Worm (Caenorhabditis elegans) whole organism, late embryonic: ENCODE data around the gene mam-6.
A peak's percentile ranks its signal among the peaks of the same experiment; 100 is the strongest.

Experiments used
- C08G9.2 ChIP-seq: sonication (generic microtip); optimal IDR thresholded peaks from 2 replicates; lab custom pipeline; 2016; ENCODE audit warnings: mild to moderate bottlenecking, missing genetic modification characterization, moderate library complexity, missing compliant biosample characterization
- C38D4.7 ChIP-seq: fragments of 200-800 bp; sonication (Bioruptor generic); optimal IDR thresholded peaks from 2 replicates; lab custom pipeline; 2018; ENCODE audit warnings: mild to moderate bottlenecking, missing genetic modification characterization, moderate library complexity, missing compliant biosample characterization
- F13H6.1 ChIP-seq: sonication (generic microtip); optimal IDR thresholded peaks from 2 replicates; lab custom pipeline; 2016; ENCODE audit warnings: missing genetic modification characterization, missing compliant biosample characterization
- K02D7.2 ChIP-seq: sonication (generic microtip); optimal IDR thresholded peaks from 2 replicates; lab custom pipeline; 2017; ENCODE audit warnings: mild to moderate bottlenecking, missing genetic modification characterization, missing compliant biosample characterization
- K09A11.1 ChIP-seq: sonication (generic microtip); optimal IDR thresholded peaks from 2 replicates; lab custom pipeline; 2017; ENCODE audit warnings: antibody characterized with exemption, mild to moderate bottlenecking, missing genetic modification characterization, missing compliant biosample characterization; ENCODE audit not compliant: insufficient read depth
- T23F11.4 ChIP-seq: fragments of 200-800 bp; sonication (Bioruptor generic); optimal IDR thresholded peaks from 2 replicates; lab custom pipeline; 2018; ENCODE audit warnings: mild to moderate bottlenecking, missing genetic modification characterization, missing compliant biosample characterization
- Y22D7AL.16 ChIP-seq: sonication (generic microtip); optimal IDR thresholded peaks from 2 replicates; lab custom pipeline; 2016; ENCODE audit warnings: missing genetic modification characterization, missing compliant biosample characterization
- ahr-1 ChIP-seq: sonication (generic microtip); optimal IDR thresholded peaks from 2 replicates; lab custom pipeline; 2016; ENCODE audit warnings: missing genetic modification characterization, missing compliant biosample characterization
- ama-1 ChIP-seq: fragments of 150-350 bp; optimal IDR thresholded peaks from 2 replicates; lab custom pipeline; 2014
- ceh-19 ChIP-seq: fragments of 200-800 bp; sonication (Bioruptor generic); optimal IDR thresholded peaks from 2 replicates; lab custom pipeline; 2018; ENCODE audit warnings: mild to moderate bottlenecking, missing genetic modification characterization, missing compliant biosample characterization
- ceh-31 ChIP-seq: sonication (generic microtip); optimal IDR thresholded peaks from 2 replicates; lab custom pipeline; 2016; ENCODE audit warnings: missing genetic modification characterization, missing compliant biosample characterization
- ceh-45 ChIP-seq: fragments of 200-800 bp; sonication (Bioruptor generic); IDR thresholded peaks from 2 replicates; pipeline ENCODE4 v1.3.6; 2022; ENCODE audit warnings: missing genetic modification reagents, missing genetic modification characterization, missing compliant biosample characterization
- che-1 ChIP-seq: sonication (generic microtip); optimal IDR thresholded peaks from 2 replicates; lab custom pipeline; 2016; ENCODE audit warnings: mild to moderate bottlenecking, missing genetic modification characterization, missing compliant biosample characterization
- dmd-4 ChIP-seq: sonication (generic microtip); optimal IDR thresholded peaks from 2 replicates; lab custom pipeline; 2016; ENCODE audit warnings: borderline replicate concordance, missing genetic modification characterization, missing compliant biosample characterization
- dve-1 ChIP-seq: sonication (generic microtip); optimal IDR thresholded peaks from 2 replicates; lab custom pipeline; 2017; ENCODE audit warnings: antibody characterized with exemption, mild to moderate bottlenecking, missing genetic modification characterization, missing compliant biosample characterization
- elt-2 ChIP-seq: sonication (generic microtip); optimal IDR thresholded peaks from 2 replicates; lab custom pipeline; 2016; ENCODE audit warnings: missing genetic modification reagents, missing genetic modification characterization, missing compliant biosample characterization
- elt-4 ChIP-seq: sonication (generic microtip); optimal IDR thresholded peaks from 2 replicates; lab custom pipeline; 2016; ENCODE audit warnings: missing genetic modification characterization, missing compliant biosample characterization
- eyg-1 ChIP-seq: sonication (generic microtip); optimal IDR thresholded peaks from 2 replicates; lab custom pipeline; 2016; ENCODE audit warnings: missing genotype, missing genetic modification characterization, missing compliant biosample characterization
- fax-1 ChIP-seq: sonication (generic microtip); optimal IDR thresholded peaks from 2 replicates; lab custom pipeline; 2016; ENCODE audit warnings: missing genotype, missing genetic modification characterization, missing compliant biosample characterization
- fkh-10 ChIP-seq: fragments of 150-350 bp; optimal IDR thresholded peaks from 2 replicates; lab custom pipeline; 2014; ENCODE audit warnings: missing biosample characterization, missing genetic modification reagents, missing genetic modification characterization
- fkh-6 ChIP-seq: sonication (generic microtip); optimal IDR thresholded peaks from 2 replicates; lab custom pipeline; 2016; ENCODE audit warnings: missing genetic modification characterization, missing compliant biosample characterization
- gmeb-2 ChIP-seq: sonication (generic microtip); optimal IDR thresholded peaks from 2 replicates; lab custom pipeline; 2016; ENCODE audit warnings: missing genetic modification characterization, inconsistent platforms, missing compliant biosample characterization
- hlh-13 ChIP-seq: fragments of 200-800 bp; sonication (Bioruptor generic); optimal IDR thresholded peaks from 2 replicates; lab custom pipeline; 2018; ENCODE audit warnings: mild to moderate bottlenecking, missing genetic modification characterization, missing compliant biosample characterization
- hlh-6 ChIP-seq: sonication (generic microtip); optimal IDR thresholded peaks from 2 replicates; lab custom pipeline; 2016; ENCODE audit warnings: missing genotype, missing genetic modification characterization, missing compliant biosample characterization
- lim-6 ChIP-seq: sonication (generic microtip); optimal IDR thresholded peaks from 2 replicates; lab custom pipeline; 2016; ENCODE audit warnings: missing genetic modification characterization, missing compliant biosample characterization
- madf-2 ChIP-seq: sonication (generic microtip); optimal IDR thresholded peaks from 2 replicates; lab custom pipeline; 2017; ENCODE audit warnings: missing genetic modification characterization, missing compliant biosample characterization
- mec-3 ChIP-seq: sonication (generic microtip); optimal IDR thresholded peaks from 2 replicates; lab custom pipeline; 2016; ENCODE audit warnings: borderline replicate concordance, missing genetic modification characterization, missing compliant biosample characterization
- nfya-1 ChIP-seq: sonication (generic microtip); optimal IDR thresholded peaks from 2 replicates; lab custom pipeline; 2017; ENCODE audit warnings: missing genetic modification characterization, mild to moderate bottlenecking, missing compliant biosample characterization, antibody characterized with exemption, moderate library complexity
- nhr-11 ChIP-seq: fragments of 150-350 bp; optimal IDR thresholded peaks from 2 replicates; lab custom pipeline; 2014; ENCODE audit warnings: missing biosample characterization, missing genetic modification characterization
- nhr-232 ChIP-seq: sonication (generic microtip); optimal IDR thresholded peaks from 2 replicates; lab custom pipeline; 2016; ENCODE audit warnings: missing genetic modification characterization, missing compliant biosample characterization
- npax-4 ChIP-seq: sonication (generic microtip); optimal IDR thresholded peaks from 2 replicates; lab custom pipeline; 2016; ENCODE audit warnings: missing genetic modification characterization, missing compliant biosample characterization
- pag-3 ChIP-seq: sonication (generic microtip); optimal IDR thresholded peaks from 2 replicates; lab custom pipeline; 2016; ENCODE audit warnings: missing compliant biosample characterization, missing genetic modification characterization, borderline replicate concordance
- pat-9 ChIP-seq: fragments of 200-800 bp; sonication (Bioruptor generic); optimal IDR thresholded peaks from 2 replicates; lab custom pipeline; 2018; ENCODE audit warnings: mild to moderate bottlenecking, missing genetic modification characterization, moderate library complexity, missing compliant biosample characterization
- pax-1 ChIP-seq: fragments of 150-350 bp; optimal IDR thresholded peaks from 2 replicates; lab custom pipeline; 2014; ENCODE audit warnings: missing biosample characterization, missing genetic modification characterization
- pha-2 ChIP-seq: sonication (generic microtip); optimal IDR thresholded peaks from 2 replicates; lab custom pipeline; 2017; ENCODE audit warnings: mild to moderate bottlenecking, missing genetic modification characterization, missing compliant biosample characterization
- pqm-1 ChIP-seq: sonication (generic microtip); optimal IDR thresholded peaks from 2 replicates; lab custom pipeline; 2016; ENCODE audit warnings: missing genetic modification characterization, missing compliant biosample characterization
- pros-1 ChIP-seq: fragments of 150-350 bp; optimal IDR thresholded peaks from 2 replicates; lab custom pipeline; 2014; ENCODE audit warnings: missing biosample characterization, missing genetic modification reagents, missing genetic modification characterization
- rnt-1 ChIP-seq: sonication (generic microtip); optimal IDR thresholded peaks from 2 replicates; lab custom pipeline; 2016; ENCODE audit warnings: missing genetic modification characterization, missing compliant biosample characterization
- sdc-2 ChIP-seq: sonication (generic microtip); optimal IDR thresholded peaks from 2 replicates; lab custom pipeline; 2016; ENCODE audit warnings: missing genotype, missing genetic modification characterization, missing compliant biosample characterization
- sox-4 ChIP-seq: sonication (generic microtip); optimal IDR thresholded peaks from 2 replicates; lab custom pipeline; 2017; ENCODE audit warnings: mild to moderate bottlenecking, missing genetic modification characterization, inconsistent platforms, missing compliant biosample characterization
- tbx-7 ChIP-seq: sonication (generic microtip); optimal IDR thresholded peaks from 2 replicates; lab custom pipeline; 2016; ENCODE audit warnings: missing genotype, missing genetic modification characterization, missing compliant biosample characterization
- unc-3 ChIP-seq, 2 experiments: fragments of 200-800 bp in 1 of 2; sonication (Bioruptor generic) in 1 of 2; sonication (generic microtip) in 1 of 2; conservative IDR thresholded peaks in 1 of 2; optimal IDR thresholded peaks in 1 of 2; 2 replicates each; pipeline versions ENCODE4 v1.3.6 to Lab custom; 2016 to 2022; ENCODE audit warnings: missing compliant biosample characterization in 2 of 2, missing genetic modification characterization in 2 of 2, missing genetic modification reagents in 1 of 2
- zip-5 ChIP-seq: sonication (generic microtip); optimal IDR thresholded peaks from 2 replicates; lab custom pipeline; 2016; ENCODE audit warnings: missing genetic modification characterization, missing compliant biosample characterization

The mam-6 gene

DNA sequence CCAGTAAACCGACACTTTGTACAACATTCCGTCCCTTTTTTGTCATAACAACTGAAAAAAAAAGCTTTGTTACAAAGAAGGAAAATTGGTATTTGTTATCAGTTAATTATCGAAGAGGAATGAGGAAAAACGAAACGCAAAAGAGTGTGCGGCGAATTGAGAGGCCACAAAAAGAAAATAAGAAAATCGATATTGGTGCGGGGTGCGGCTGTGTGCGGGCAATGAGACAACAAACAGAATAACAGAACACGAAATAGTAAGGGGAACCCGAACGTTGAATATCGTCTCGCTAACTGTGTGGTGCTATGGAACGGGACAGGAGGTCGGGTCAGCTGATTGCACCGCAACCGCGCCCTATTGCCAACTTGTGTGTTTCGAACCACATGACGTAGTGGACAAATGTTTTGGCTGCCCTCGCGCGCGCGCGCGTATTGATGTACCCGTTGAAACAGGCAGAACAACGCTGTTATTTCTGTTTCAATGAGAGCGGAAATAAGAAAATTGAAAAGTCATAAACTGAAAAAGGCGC lies 28.5 kb downstream of the mam-6 start, which contains the start of gene C18B12.4 (continued):
- TF ChIP-seq K02D7.2 (tag; lab: Kevin White, UChicago) (no peak), pros-1 (tag; lab: Kevin White, UChicago) (peak; percentile 71), mec-3 (tag; lab: Kevin White, UChicago) (no peak), hlh-6 (tag; lab: Kevin White, UChicago) (no peak), pha-2 (tag; lab: Kevin White, UChicago) (no peak), pqm-1 (tag; lab: Kevin White, UChicago) (no peak), madf-2 (tag; lab: Kevin White, UChicago) (no peak), sox-4 (no peak), zip-5 (tag; lab: Kevin White, UChicago) (no peak), pag-3 (tag; lab: Kevin White, UChicago) (no peak), nhr-11 (tag; lab: Kevin White, UChicago) (no peak), dve-1 (tag; lab: Kevin White, UChicago) (peak; percentile 3), F13H6.1 (tag; lab: Kevin White, UChicago) (peak; percentile 30), fax-1 (tag; lab: Kevin White, UChicago) (no peak), elt-2 (tag; lab: Kevin White, UChicago) (peak; percentile 30), ama-1 (no peak), C38D4.7 (GFP tag; lab: Kevin White, UChicago) (no peak), fkh-6 (no peak), rnt-1 (tag; lab: Kevin White, UChicago) (peak; percentile 79), ceh-19 (GFP tag; lab: Kevin White, UChicago) (peak; percentile 3), pax-1 (no peak), tbx-7 (tag; lab: Kevin White, UChicago) (no peak), Y22D7AL.16 (no peak), unc-3 (GFP tag; conservative IDR thresholded peaks at IDR 0.05; lab: Robert Waterston, UW) (no peak), unc-3 (tag; optimal IDR thresholded peaks at IDR 0.05; lab: Kevin White, UChicago) (no peak), pat-9 (peak; percentile 57), elt-4 (tag; lab: Kevin White, UChicago) (no peak), ahr-1 (tag; lab: Kevin White, UChicago) (no peak), nhr-232 (no peak), dmd-4 (no peak)

- no peak for TF ChIP-seq fkh-10 (GFP tag; lab: Kevin White, UChicago)
- no peak for TF ChIP-seq K09A11.1
- no peak for TF ChIP-seq che-1 (tag; lab: Kevin White, UChicago)
- no peak for TF ChIP-seq pag-3 (tag; lab: Kevin White, UChicago)
- TF ChIP-seq nhr-11 (tag; lab: Kevin White, UChicago) = no peak
- TF ChIP-seq ahr-1 (tag; lab: Kevin White, UChicago) = no peak
- TF ChIP-seq lim-6 (tag; lab: Kevin White, UChicago) = no peak
- no peak for TF ChIP-seq gmeb-2 (tag; lab: Kevin White, UChicago)
- no peak for TF ChIP-seq T23F11.4 (GFP tag; lab: Kevin White, UChicago)
- no peak for TF ChIP-seq npax-4
- no peak for TF ChIP-seq madf-2 (tag; lab: Kevin White, UChicago)
These were observed 29.4 kb downstream of the mam-6 start for ce11 chrX:15039696-15040212.

ce11 chrX:15039029-15039695 lies 30.0 kb downstream of the mam-6 start:
- TF ChIP-seq ceh-31 (tag; lab: Kevin White, UChicago) (no peak), dve-1 (tag; lab: Kevin White, UChicago) (no peak), C08G9.2 (no peak), pax-1 (no peak), sdc-2 (tag; lab: Kevin White, UChicago) (no peak), hlh-13 (GFP tag; lab: Kevin White, UChicago) (no peak), F13H6.1 (tag; lab: Kevin White, UChicago) (no peak), pha-2 (tag; lab: Kevin White, UChicago) (no peak), ceh-19 (GFP tag; lab: Kevin White, UChicago) (no peak), T23F11.4 (GFP tag; lab: Kevin White, UChicago) (no peak), eyg-1 (tag; lab: Kevin White, UChicago) (no peak), ceh-45 (GFP tag; lab: Robert Waterston, UW) (no peak), sox-4 (no peak), lim-6 (tag; lab: Kevin White, UChicago) (no peak), nfya-1 (tag; lab: Kevin White, UChicago) (no peak), rnt-1 (tag; lab: Kevin White, UChicago) (no peak), nhr-232 (no peak), fkh-10 (GFP tag; lab: Kevin White, UChicago) (no peak), che-1 (tag; lab: Kevin White, UChicago) (no peak)
